Worm (Caenorhabditis elegans) whole organism, L3 larva: ENCODE data around the gene srz-99.

Experiments used
- R02D3.7 ChIP-seq: fragments of 150-350 bp; optimal IDR thresholded peaks from 2 replicates; lab custom pipeline; 2014; ENCODE audit warnings: missing biosample characterization, missing genetic modification characterization
- aly-2 ChIP-seq: fragments of 150-350 bp; optimal IDR thresholded peaks from 2 replicates; lab custom pipeline; 2014; ENCODE audit warnings: missing biosample characterization, missing genetic modification characterization
- ama-1 ChIP-seq: fragments of 150-350 bp; optimal IDR thresholded peaks from 2 replicates; lab custom pipeline; 2018
- ceh-16 ChIP-seq: sonication (generic microtip); optimal IDR thresholded peaks from 2 replicates; lab custom pipeline; 2017; ENCODE audit warnings: missing biosample characterization, missing genetic modification characterization
- ceh-28 ChIP-seq: fragments of 150-350 bp; optimal IDR thresholded peaks from 2 replicates; lab custom pipeline; 2014; ENCODE audit warnings: missing biosample characterization, missing genetic modification reagents, missing genetic modification characterization
- ceh-9 ChIP-seq: sonication (generic microtip); optimal IDR thresholded peaks from 2 replicates; lab custom pipeline; 2018; ENCODE audit warnings: missing biosample characterization, missing genetic modification characterization
- egl-27 ChIP-seq: sonication (generic microtip); optimal IDR thresholded peaks from 4 replicates; lab custom pipeline; 2017; ENCODE audit warnings: missing biosample characterization, missing genetic modification reagents, missing genetic modification characterization
- egl-5 ChIP-seq: fragments of 150-350 bp; optimal IDR thresholded peaks from 2 replicates; lab custom pipeline; 2017; ENCODE audit warnings: missing biosample characterization, missing genetic modification reagents, missing genetic modification characterization, inconsistent platforms
- elt-1 ChIP-seq: fragments of 150-350 bp; optimal IDR thresholded peaks from 2 replicates; lab custom pipeline; 2014; ENCODE audit warnings: missing biosample characterization, missing genetic modification characterization
- elt-3 ChIP-seq, 3 experiments: fragments of 150-350 bp in 1 of 3; sonication (generic microtip) in 2 of 3; optimal IDR thresholded peaks; 2 replicates in 2 of 3; 4 replicates in 1 of 3; lab custom pipeline; 2014 to 2017; ENCODE audit warnings: missing biosample characterization in 3 of 3, missing genetic modification characterization in 3 of 3
- fkh-10 ChIP-seq: sonication (generic microtip); optimal IDR thresholded peaks from 2 replicates; lab custom pipeline; 2017; ENCODE audit warnings: missing biosample characterization, missing genetic modification reagents, missing genetic modification characterization
- fos-1 ChIP-seq: fragments of 150-350 bp; optimal IDR thresholded peaks from 2 replicates; lab custom pipeline; 2014; ENCODE audit warnings: missing biosample characterization, missing genetic modification characterization
- hmg-11 ChIP-seq: sonication (generic microtip); optimal IDR thresholded peaks from 2 replicates; lab custom pipeline; 2016; ENCODE audit warnings: missing genetic modification characterization, missing compliant biosample characterization
- lin-15B ChIP-seq: fragments of 150-350 bp; optimal IDR thresholded peaks from 2 replicates; lab custom pipeline; 2014; ENCODE audit warnings: missing biosample characterization, missing genetic modification characterization
- lin-39 ChIP-seq: fragments of 150-350 bp; optimal IDR thresholded peaks from 2 replicates; lab custom pipeline; 2018; ENCODE audit warnings: missing biosample characterization, missing genetic modification reagents, missing genetic modification characterization
- lsy-12 ChIP-seq: sonication (generic microtip); optimal IDR thresholded peaks from 2 replicates; lab custom pipeline; 2016; ENCODE audit warnings: mild to moderate bottlenecking, missing genetic modification characterization, missing compliant biosample characterization
- mml-1 ChIP-seq: fragments of 150-350 bp; sonication (generic microtip); optimal IDR thresholded peaks from 3 replicates; lab custom pipeline; 2014; ENCODE audit warnings: missing biosample characterization, missing genetic modification characterization
- nfya-1 ChIP-seq: sonication (generic microtip); optimal IDR thresholded peaks from 2 replicates; lab custom pipeline; 2017; ENCODE audit warnings: missing genetic modification characterization, mild to moderate bottlenecking, missing compliant biosample characterization, antibody characterized with exemption, moderate library complexity; ENCODE audit not compliant: insufficient read depth
- nhr-11 ChIP-seq: fragments of 150-350 bp; optimal IDR thresholded peaks from 2 replicates; lab custom pipeline; 2014; ENCODE audit warnings: missing biosample characterization, missing genetic modification characterization
- nhr-12 ChIP-seq: fragments of 150-350 bp; optimal IDR thresholded peaks from 2 replicates; lab custom pipeline; 2014; ENCODE audit warnings: missing biosample characterization, missing genetic modification characterization
- nhr-23 ChIP-seq: fragments of 150-350 bp; optimal IDR thresholded peaks from 2 replicates; lab custom pipeline; 2014; ENCODE audit warnings: missing biosample characterization, missing genetic modification reagents, missing genetic modification characterization
- nhr-237 ChIP-seq: fragments of 150-350 bp; optimal IDR thresholded peaks from 2 replicates; lab custom pipeline; 2014; ENCODE audit warnings: missing biosample characterization, missing genetic modification characterization
- nhr-28 ChIP-seq: fragments of 150-350 bp; optimal IDR thresholded peaks from 2 replicates; lab custom pipeline; 2014; ENCODE audit warnings: missing biosample characterization, missing genetic modification characterization
- nhr-67 ChIP-seq: fragments of 150-350 bp; optimal IDR thresholded peaks from 2 replicates; lab custom pipeline; 2014; ENCODE audit warnings: missing biosample characterization, missing genetic modification characterization
- nhr-76 ChIP-seq: fragments of 150-350 bp; sonication (generic microtip); optimal IDR thresholded peaks from 5 replicates; lab custom pipeline; 2014; ENCODE audit warnings: missing biosample characterization, missing genetic modification characterization
- nhr-77 ChIP-seq: fragments of 150-350 bp; optimal IDR thresholded peaks from 2 replicates; lab custom pipeline; 2014; ENCODE audit warnings: missing biosample characterization, missing genetic modification characterization
- pha-4 ChIP-seq: fragments of 150-350 bp; optimal IDR thresholded peaks from 2 replicates; lab custom pipeline; 2014; ENCODE audit warnings: missing biosample characterization, missing genetic modification reagents, missing genetic modification characterization
- pqm-1 ChIP-seq: fragments of 150-350 bp; optimal IDR thresholded peaks from 2 replicates; lab custom pipeline; 2017; ENCODE audit warnings: missing biosample characterization, missing genetic modification characterization, inconsistent platforms
- sea-2 ChIP-seq: fragments of 150-350 bp; sonication (generic microtip); optimal IDR thresholded peaks from 4 replicates; lab custom pipeline; 2014; ENCODE audit warnings: missing biosample characterization, missing genetic modification reagents, missing genetic modification characterization
- snpc-4 ChIP-seq: fragments of 150-350 bp; optimal IDR thresholded peaks from 2 replicates; lab custom pipeline; 2014; ENCODE audit warnings: missing biosample characterization, missing genetic modification characterization
- tbx-2 ChIP-seq: sonication (generic microtip); optimal IDR thresholded peaks from 2 replicates; lab custom pipeline; 2016; ENCODE audit warnings: mild to moderate bottlenecking, missing genetic modification characterization, missing compliant biosample characterization
- unc-62 ChIP-seq: fragments of 150-350 bp; sonication (generic microtip); optimal IDR thresholded peaks from 4 replicates; lab custom pipeline; 2014; ENCODE audit warnings: missing biosample characterization, missing genetic modification reagents, missing genetic modification characterization
- zag-1 ChIP-seq: fragments of 150-350 bp; optimal IDR thresholded peaks from 2 replicates; lab custom pipeline; 2014; ENCODE audit warnings: missing biosample characterization, missing genetic modification characterization
- ztf-11 ChIP-seq: fragments of 150-350 bp; optimal IDR thresholded peaks from 2 replicates; lab custom pipeline; 2014; ENCODE audit warnings: missing biosample characterization, missing genetic modification characterization

Gene srz-99

DNA sequence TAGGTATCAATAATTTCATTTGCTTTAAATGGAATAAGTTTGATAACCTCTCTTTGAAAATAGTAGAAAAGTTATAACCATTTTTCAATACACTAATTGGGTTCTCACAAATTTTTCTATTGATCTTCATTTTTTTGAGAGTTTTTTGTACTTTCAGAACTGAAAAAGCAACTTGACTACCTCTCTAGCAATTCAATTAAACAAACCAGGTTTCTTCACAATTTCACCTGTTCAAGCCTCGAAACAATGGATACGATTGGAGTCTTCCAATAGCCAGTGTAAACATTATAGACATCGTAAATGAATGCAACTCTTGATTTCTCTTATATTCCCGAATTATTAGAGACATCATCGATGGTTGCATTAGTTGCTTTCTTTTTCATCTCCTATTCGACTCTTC, at the start of gene srz-99:
srz-99 (plus strand) TSS at position 301 of the 400 bp plus-strand sequence.
- TF ChIP-seq hmg-11 (no peak), nhr-28 (tag; lab: Kevin White, UChicago) (no peak), R02D3.7 (tag; lab: Kevin White, UChicago) (no peak), snpc-4 (tag; lab: Kevin White, UChicago) (no peak)
- TF ChIP-seq, all 47 proteins: peak for 0

- no peak for TF ChIP-seq nhr-77
- no peak for TF ChIP-seq lsy-12 (tag; lab: Kevin White, UChicago)
- TF ChIP-seq elt-3 (tag; optimal IDR thresholded peaks at IDR 0.05; lab: Kevin White, UChicago), result no peak
- no peak for TF ChIP-seq nhr-67
- no peak for TF ChIP-seq ceh-16 (tag; lab: Kevin White, UChicago)
- no peak for TF ChIP-seq zag-1 (tag; lab: Kevin White, UChicago)
- no peak for TF ChIP-seq nfya-1 (tag; lab: Kevin White, UChicago)
- no peak for TF ChIP-seq mml-1
- no peak for TF ChIP-seq unc-62 (GFP tag; lab: Kevin White, UChicago)
- TF ChIP-seq nhr-12 (tag; lab: Kevin White, UChicago), result no peak
- TF ChIP-seq nhr-11 (tag; lab: Kevin White, UChicago), result no peak
- no peak for TF ChIP-seq R02D3.7 (tag; lab: Kevin White, UChicago)
- no peak for TF ChIP-seq ceh-28 (tag; lab: Kevin White, UChicago)
- no peak for TF ChIP-seq ceh-9 (tag; lab: Kevin White, UChicago)
Measured at ce11 chrV:16682886-16683285, 47.2 kb upstream of the srz-99 start, which contains the start of gene srw-36. Gene srw-36 (plus strand): TSS chrV:16683186.

ce11 chrV:16683359-16683758, 46.7 kb upstream of the srz-99 start:
- no peak for TF ChIP-seq snpc-4 (tag; lab: Kevin White, UChicago)
- no peak for TF ChIP-seq nhr-237
- TF ChIP-seq ztf-11 (tag; lab: Kevin White, UChicago), result no peak
- TF ChIP-seq ceh-16 (tag; lab: Kevin White, UChicago), result no peak
- TF ChIP-seq tbx-2 (tag; lab: Kevin White, UChicago), result no peak
- TF ChIP-seq pha-4, result no peak
- no peak for TF ChIP-seq nhr-12 (tag; lab: Kevin White, UChicago)
- TF ChIP-seq ceh-28 (tag; lab: Kevin White, UChicago), result no peak
- TF ChIP-seq fos-1 (tag; lab: Kevin White, UChicago), result no peak
- no peak for TF ChIP-seq egl-27
- TF ChIP-seq ama-1, result no peak
- no peak for TF ChIP-seq nhr-76 (tag; lab: Kevin White, UChicago)
- TF ChIP-seq nhr-77, result no peak
- TF ChIP-seq elt-3 (tag; optimal IDR thresholded peaks at IDR 0.05; lab: Kevin White, UChicago), result no peak
- no peak for TF ChIP-seq nhr-67
- TF ChIP-seq nhr-23 (tag; lab: Kevin White, UChicago), result no peak
- no peak for TF ChIP-seq egl-5 (tag; lab: Kevin White, UChicago)
- no peak for TF ChIP-seq aly-2 (tag; lab: Kevin White, UChicago)
- no peak for TF ChIP-seq R02D3.7 (tag; lab: Kevin White, UChicago)
- no peak for TF ChIP-seq pqm-1 (tag; lab: Kevin White, UChicago)

- no peak for TF ChIP-seq egl-5 (tag; lab: Kevin White, UChicago)
Measured at ce11 chrV:16685725-16686124, 44.3 kb upstream of the srz-99 start, which contains the start of gene srw-43. Gene srw-43 (plus strand): TSS chrV:16686025.

- TF ChIP-seq fos-1 (tag; lab: Kevin White, UChicago), result no peak
- TF ChIP-seq ztf-11 (tag; lab: Kevin White, UChicago), result no peak
- no peak for TF ChIP-seq hmg-11
- TF ChIP-seq ceh-28 (tag; lab: Kevin White, UChicago), result no peak
- TF ChIP-seq zag-1 (tag; lab: Kevin White, UChicago), result no peak
- TF ChIP-seq fkh-10 (GFP tag; lab: Kevin White, UChicago), result no peak
- TF ChIP-seq lin-39 (tag; lab: Kevin White, UChicago), result no peak
- TF ChIP-seq sea-2 (GFP tag; lab: Kevin White, UChicago), result no peak
- no peak for TF ChIP-seq lin-15B
- no peak for TF ChIP-seq nfya-1 (tag; lab: Kevin White, UChicago)
- TF ChIP-seq nhr-237, result no peak
- TF ChIP-seq R02D3.7 (tag; lab: Kevin White, UChicago), result no peak
- TF ChIP-seq snpc-4 (tag; lab: Kevin White, UChicago), result no peak
- no peak for TF ChIP-seq elt-1 (tag; lab: Kevin White, UChicago)
- no peak for TF ChIP-seq nhr-67
- TF ChIP-seq, all 47 proteins: peak for 0
Measured at ce11 chrV:16687227-16687626, 42.8 kb upstream of the srz-99 start, which contains the start of gene srz-102. Gene srz-102 (plus strand): TSS chrV:16687527.
